Fruit fly (Drosophila melanogaster): ENCODE measurements around the gene CG31810.

Gene CG31810

dm6 chr2L:16859566-16859965 lies 7.4 kb upstream of the CG31810 start:
- no peak for TF ChIP-seq usp (GFP tag; optimal IDR thresholded peaks at IDR 0.05)
- TF ChIP-seq Abd-B (GFP tag; optimal IDR thresholded peaks at IDR 0.05): no peak
- TF ChIP-seq Myc (optimal IDR thresholded peaks at IDR 0.05): peak; percentile 39

- TF ChIP-seq N (GFP tag; optimal IDR thresholded peaks at IDR 0.05) (no peak), Vsx2 (GFP tag; optimal IDR thresholded peaks at IDR 0.05; ENCODE audit: partially characterized antibody) (no peak), sage (GFP tag; optimal IDR thresholded peaks at IDR 0.05) (no peak), brk (GFP tag; optimal IDR thresholded peaks at IDR 0.05) (no peak), Sp1 (GFP tag; optimal IDR thresholded peaks at IDR 0.05) (no peak), h (GFP tag; optimal IDR thresholded peaks at IDR 0.05) (no peak), Rel (GFP tag; optimal IDR thresholded peaks at IDR 0.05) (no peak), Rel (tag; optimal IDR thresholded peaks at IDR 0.05) (no peak), pan (optimal IDR thresholded peaks at IDR 0.05) (no peak), CG32264 (GFP tag; optimal IDR thresholded peaks at IDR 0.05) (no peak)
These were observed 6.9 kb upstream of the CG31810 start for dm6 chr2L:16859103-16859502.

- no peak for TF ChIP-seq HLH106 (tag; optimal IDR thresholded peaks at IDR 0.05)
- peak; percentile 14 for TF ChIP-seq CrebA (GFP tag; optimal IDR thresholded peaks at IDR 0.05; ENCODE audit: borderline replicate concordance)
These were observed 6.4 kb upstream of the CG31810 start, which contains the start of gene CG31809 for dm6 chr2L:16858466-16859007. Gene CG31809 (minus strand): TSS chr2L:16858714.

dm6 chr2L:16857665-16858064 lies 5.5 kb upstream of the CG31810 start:
- TF ChIP-seq Vsx2 (GFP tag; optimal IDR thresholded peaks at IDR 0.05; ENCODE audit: partially characterized antibody): no peak
- peak in 1 of 2 experiments; percentile 1 for TF ChIP-seq dl (GFP tag; optimal IDR thresholded peaks at IDR 0.05; ENCODE audit: insufficient read depth in 1 of 2, partially characterized antibody in 2 of 2)
- no peak for TF ChIP-seq Hr83 (GFP tag; optimal IDR thresholded peaks at IDR 0.05; ENCODE audit: poor library complexity, severe bottlenecking)
- TF ChIP-seq Dif (GFP tag; optimal IDR thresholded peaks at IDR 0.05; ENCODE audit: partially characterized antibody): peak; percentile 24
- no peak for TF ChIP-seq CG32264 (GFP tag; optimal IDR thresholded peaks at IDR 0.05)
- no peak for TF ChIP-seq woc (GFP tag; optimal IDR thresholded peaks at IDR 0.05)

- TF ChIP-seq Myc (optimal IDR thresholded peaks at IDR 0.05) (no peak), pan (optimal IDR thresholded peaks at IDR 0.05) (no peak), Hnf4 (GFP tag; optimal IDR thresholded peaks at IDR 0.05) (no peak), CG9705 (GFP tag; optimal IDR thresholded peaks at IDR 0.05) (no peak), sage (GFP tag; optimal IDR thresholded peaks at IDR 0.05) (no peak), CrebA (GFP tag; optimal IDR thresholded peaks at IDR 0.05; ENCODE audit: borderline replicate concordance) (no peak), br (GFP tag; optimal IDR thresholded peaks at IDR 0.05) (no peak), tai (GFP tag; optimal IDR thresholded peaks at IDR 0.05) (no peak), Hr78 (GFP tag; optimal IDR thresholded peaks at IDR 0.05) (no peak), usp (GFP tag; optimal IDR thresholded peaks at IDR 0.05) (no peak), Dif (GFP tag; optimal IDR thresholded peaks at IDR 0.05; ENCODE audit: partially characterized antibody) (no peak), Sp1 (GFP tag; optimal IDR thresholded peaks at IDR 0.05) (no peak), Vsx2 (GFP tag; optimal IDR thresholded peaks at IDR 0.05; ENCODE audit: partially characterized antibody) (no peak), psq (GFP tag; optimal IDR thresholded peaks at IDR 0.05) (no peak), GATAd (GFP tag; optimal IDR thresholded peaks at IDR 0.05) (no peak), woc (GFP tag; optimal IDR thresholded peaks at IDR 0.05) (no peak), dl (GFP tag; optimal IDR thresholded peaks at IDR 0.05; ENCODE audit: insufficient read depth in 1 of 2, partially characterized antibody in 2 of 2) (no peak), Hr83 (GFP tag; optimal IDR thresholded peaks at IDR 0.05; ENCODE audit: poor library complexity, severe bottlenecking) (no peak), dsf (GFP tag; optimal IDR thresholded peaks at IDR 0.05; ENCODE audit: borderline replicate concordance) (no peak), OdsH (GFP tag; optimal IDR thresholded peaks at IDR 0.05) (no peak)
These were observed 5.0 kb upstream of the CG31810 start for dm6 chr2L:16857131-16857530.

DNA sequence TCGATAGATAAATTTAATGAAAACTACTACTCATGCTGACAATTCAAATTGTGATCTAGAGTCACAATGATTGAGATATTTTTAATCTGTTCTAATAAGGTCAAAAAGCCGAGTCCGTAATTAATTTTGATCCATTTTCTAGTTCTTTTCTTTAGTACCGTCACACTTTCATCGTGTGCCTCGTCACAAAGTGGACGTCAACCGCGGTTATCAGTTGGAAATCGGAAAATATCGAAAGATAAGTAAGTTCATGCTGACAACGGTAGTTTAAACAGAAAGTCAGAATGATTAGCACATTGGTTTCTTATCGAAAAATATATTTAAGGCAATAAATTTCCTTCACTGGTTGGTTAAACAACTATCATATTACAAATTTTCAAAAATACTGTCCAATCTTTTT lies 1.7 kb downstream of the CG31810 start:
- TF ChIP-seq CrebA (GFP tag; optimal IDR thresholded peaks at IDR 0.05; ENCODE audit: borderline replicate concordance): no peak
- no peak for TF ChIP-seq lola (GFP tag; optimal IDR thresholded peaks at IDR 0.05)
- TF ChIP-seq usp (GFP tag; optimal IDR thresholded peaks at IDR 0.05): no peak
- TF ChIP-seq Jra (GFP tag; optimal IDR thresholded peaks at IDR 0.05): no peak
- no peak for TF ChIP-seq Hr78 (GFP tag; optimal IDR thresholded peaks at IDR 0.05)
- TF ChIP-seq CG9705 (GFP tag; optimal IDR thresholded peaks at IDR 0.05): no peak
- no peak for TF ChIP-seq psq (GFP tag; optimal IDR thresholded peaks at IDR 0.05)
- TF ChIP-seq dsf (GFP tag; optimal IDR thresholded peaks at IDR 0.05; ENCODE audit: borderline replicate concordance): no peak
- no peak for TF ChIP-seq br (GFP tag; optimal IDR thresholded peaks at IDR 0.05)

All from whole organism, wandering third instar larva.